Fruit fly (Drosophila melanogaster) whole organism, adult: ENCODE data around the gene CG8028.
A peak's percentile ranks its signal among the peaks of the same experiment; 100 is the strongest.

Experiments
- CG11617 ChIP-seq: fragments of 200-800 bp; sonication (Bioruptor generic); optimal IDR thresholded peaks from 2 replicates; lab custom pipeline; 2017; ENCODE audit warnings: mild to moderate bottlenecking, missing biosample characterization, missing genetic modification reagents, missing genetic modification characterization
- CG1620 ChIP-seq: fragments of 200-800 bp; sonication (Bioruptor generic); optimal IDR thresholded peaks from 2 replicates; lab custom pipeline; 2016; ENCODE audit warnings: missing biosample characterization, missing genetic modification characterization
- CG33017 ChIP-seq: fragments of 200-800 bp; sonication (Bioruptor generic); optimal IDR thresholded peaks from 2 replicates; lab custom pipeline; 2018; ENCODE audit warnings: missing biosample characterization, mild to moderate bottlenecking, missing genetic modification characterization, moderate library complexity
- CG7045 ChIP-seq: fragments of 200-800 bp; sonication (Bioruptor generic); optimal IDR thresholded peaks from 2 replicates; lab custom pipeline; 2017; ENCODE audit warnings: missing biosample characterization, mild to moderate bottlenecking, missing genetic modification characterization
- Clk ChIP-seq: fragments of 200-800 bp; sonication (Bioruptor generic); optimal IDR thresholded peaks from 2 replicates; lab custom pipeline; 2017; ENCODE audit warnings: missing biosample characterization, missing genetic modification characterization
- bab1 ChIP-seq: fragments of 200-800 bp; sonication (Bioruptor generic); optimal IDR thresholded peaks from 3 replicates; lab custom pipeline; 2019; ENCODE audit warnings: missing biosample characterization, mild to moderate bottlenecking, missing genetic modification characterization, moderate library complexity
- cnc ChIP-seq, 2 experiments: fragments of >200 bp; optimal IDR thresholded peaks; 2 replicates each; lab custom pipeline; 2017
- kay ChIP-seq: fragments of 200-800 bp; sonication (Bioruptor generic); peaks from one replicate; lab custom pipeline; 2016; ENCODE audit warnings: missing biosample characterization, missing genetic modification characterization, borderline replicate concordance
- ovo ChIP-seq: fragments of 200-800 bp; sonication (Bioruptor generic); optimal IDR thresholded peaks from 2 replicates; lab custom pipeline; 2016; ENCODE audit warnings: missing biosample characterization, missing genetic modification characterization

DNA sequence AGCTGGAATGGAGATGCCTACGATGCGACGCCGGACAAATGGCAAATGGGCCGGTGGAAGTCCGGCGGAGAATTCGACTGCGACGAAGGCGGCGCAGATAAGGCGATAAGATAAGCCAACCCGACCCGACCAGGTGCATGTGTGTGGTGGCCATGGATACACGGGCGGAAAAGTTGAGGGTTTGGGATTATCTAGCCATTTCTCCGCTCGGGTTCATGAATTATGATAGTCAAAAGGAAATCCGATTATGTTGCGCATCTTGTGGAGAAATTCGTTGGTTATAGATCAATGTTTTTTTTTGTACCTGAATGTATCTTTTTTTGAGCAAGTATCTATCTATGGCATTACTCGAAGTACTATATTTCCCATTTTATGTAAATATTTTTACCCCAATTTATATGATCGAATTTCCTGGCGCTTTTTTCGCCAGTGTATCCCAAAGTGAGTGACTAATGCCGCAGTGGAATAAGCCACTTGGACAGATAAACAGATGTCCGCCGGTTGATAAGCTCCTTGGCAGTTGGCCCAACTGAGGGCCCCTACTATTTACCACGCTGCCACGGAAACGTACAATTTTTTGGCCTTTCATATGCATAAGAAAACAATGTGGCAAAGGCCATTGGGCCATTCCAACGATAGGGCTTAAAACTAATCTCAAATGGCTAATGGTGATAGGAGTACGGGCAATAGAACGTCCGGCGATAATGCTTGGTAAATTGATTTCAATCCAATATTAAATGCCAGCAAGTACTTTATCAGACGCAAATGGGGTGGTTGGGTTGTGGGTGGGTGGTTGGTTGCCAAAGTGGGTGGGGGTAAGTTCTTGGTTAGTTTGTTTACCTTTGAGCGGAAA is 32.7 kb downstream of the CG8028 start, which contains the start of gene CG7992:
- TF ChIP-seq kay (GFP tag; lab: Kevin White, UChicago), result peak; percentile 94
- TF ChIP-seq CG11617 (GFP tag; lab: Kevin White, UChicago), result peak; percentile 75
- TF ChIP-seq cnc (optimal IDR thresholded peaks at IDR 0.05; lab: Kevin White, UChicago), result no peak
- no peak for TF ChIP-seq CG7045 (GFP tag; lab: Kevin White, UChicago)
- no peak for TF ChIP-seq ovo (GFP tag; lab: Kevin White, UChicago)
- peak; percentile 3 for TF ChIP-seq CG1620 (GFP tag; lab: Kevin White, UChicago)
- no peak for TF ChIP-seq bab1
- peak; percentile 23 for TF ChIP-seq CG33017
- no peak for TF ChIP-seq Clk (GFP tag; lab: Kevin White, UChicago)
